Worm (Caenorhabditis elegans) whole organism, L4 larva: Measurements from ENCODE around the gene mboa-3.

Experiments
- D1046.2 ChIP-seq: fragments of 200-800 bp; sonication (Bioruptor generic); IDR thresholded peaks from 2 replicates; pipeline ENCODE4 v1.3.6; 2022; ENCODE audit warnings: missing genetic modification characterization, missing compliant biosample characterization
- F10B5.3 ChIP-seq: sonication (generic microtip); optimal IDR thresholded peaks from 2 replicates; lab custom pipeline; 2016; ENCODE audit warnings: mild to moderate bottlenecking, missing genetic modification characterization, missing compliant biosample characterization
- F26F4.8 ChIP-seq: fragments of 200-800 bp; sonication (Bioruptor generic); conservative IDR thresholded peaks from 2 replicates; pipeline ENCODE4 v1.3.6; 2022; ENCODE audit warnings: missing genetic modification characterization, missing compliant biosample characterization
- F44E2.7 ChIP-seq: fragments of 200-800 bp; sonication (Bioruptor generic); IDR thresholded peaks from 2 replicates; pipeline ENCODE4 v2.1.2; 2022; ENCODE audit warnings: missing genetic modification characterization, missing compliant biosample characterization
- F49E8.2 ChIP-seq: sonication (generic microtip); optimal IDR thresholded peaks from 2 replicates; lab custom pipeline; 2016; ENCODE audit warnings: missing compliant biosample characterization, mild to moderate bottlenecking, missing genetic modification characterization, borderline replicate concordance
- T20F7.1 ChIP-seq: fragments of 200-800 bp; sonication (Bioruptor generic); optimal IDR thresholded peaks from 2 replicates; lab custom pipeline; 2018; ENCODE audit warnings: mild to moderate bottlenecking, missing genetic modification characterization, missing compliant biosample characterization
- T26A8.4 ChIP-seq: fragments of 200-800 bp; sonication (Bioruptor generic); IDR thresholded peaks from 2 replicates; pipeline ENCODE4 v1.3.6; 2022; ENCODE audit warnings: missing genetic modification characterization, missing compliant biosample characterization
- Y105C5A.15 ChIP-seq: fragments of 200-800 bp; sonication (Bioruptor generic); IDR thresholded peaks from 2 replicates; pipeline ENCODE4 v1.3.6; 2022; ENCODE audit warnings: missing genetic modification characterization, missing compliant biosample characterization
- Y5F2A.4 ChIP-seq: fragments of 200-800 bp; sonication (Bioruptor generic); optimal IDR thresholded peaks from 2 replicates; lab custom pipeline; 2018; ENCODE audit warnings: mild to moderate bottlenecking, missing genetic modification characterization, missing compliant biosample characterization
- ZK546.5 ChIP-seq, 2 experiments: sonication (generic microtip); optimal IDR thresholded peaks; 2 replicates each; lab custom pipeline; 2017; ENCODE audit warnings: missing biosample characterization in 2 of 2, missing genetic modification characterization in 2 of 2
- aha-1 ChIP-seq: fragments of 150-350 bp; peaks from one replicate; lab custom pipeline; 2014; ENCODE audit warnings: missing biosample characterization, missing genetic modification characterization
- attf-4 ChIP-seq: sonication (generic microtip); optimal IDR thresholded peaks from 3 replicates; lab custom pipeline; 2017; ENCODE audit warnings: missing biosample characterization, missing genetic modification characterization
- ceh-82 ChIP-seq: sonication (generic microtip); optimal IDR thresholded peaks from 2 replicates; lab custom pipeline; 2017; ENCODE audit warnings: missing biosample characterization, missing genetic modification characterization
- ces-1 ChIP-seq: fragments of 150-350 bp; sonication (generic microtip); optimal IDR thresholded peaks from 4 replicates; lab custom pipeline; 2014; ENCODE audit warnings: missing biosample characterization, missing genetic modification reagents, missing genetic modification characterization
- daf-16 ChIP-seq, 3 experiments: sonication (generic microtip); optimal IDR thresholded peaks; 2 replicates each; lab custom pipeline; 2016 to 2017; ENCODE audit warnings: missing genetic modification characterization in 3 of 3, missing genetic modification reagents in 3 of 3, mild to moderate bottlenecking in 2 of 3, missing compliant biosample characterization in 2 of 3, missing biosample characterization in 1 of 3, moderate library complexity in 1 of 3
- dmd-6 ChIP-seq: fragments of 200-800 bp; sonication (Bioruptor generic); IDR thresholded peaks from 2 replicates; pipeline ENCODE4 v1.3.6; 2022; ENCODE audit warnings: missing genetic modification reagents, missing genetic modification characterization, missing compliant biosample characterization
- dmd-8 ChIP-seq: fragments of 200-800 bp; sonication (Bioruptor generic); IDR thresholded peaks from 2 replicates; pipeline ENCODE4 v1.3.6; 2022; ENCODE audit warnings: missing genetic modification characterization, missing compliant biosample characterization
- duxl-1 ChIP-seq: sonication (generic microtip); optimal IDR thresholded peaks from 2 replicates; lab custom pipeline; 2016; ENCODE audit warnings: mild to moderate bottlenecking, missing genetic modification characterization, moderate library complexity, missing compliant biosample characterization; ENCODE audit not compliant: poor library complexity
- dve-1 ChIP-seq: sonication (generic microtip); optimal IDR thresholded peaks from 2 replicates; lab custom pipeline; 2017; ENCODE audit warnings: antibody characterized with exemption, mild to moderate bottlenecking, missing genetic modification characterization, missing compliant biosample characterization; ENCODE audit not compliant: insufficient read depth
- egl-27 ChIP-seq: sonication (generic microtip); optimal IDR thresholded peaks from 3 replicates; lab custom pipeline; 2017; ENCODE audit warnings: missing biosample characterization, missing genetic modification reagents, missing genetic modification characterization
- fkh-10 ChIP-seq: fragments of 150-350 bp; optimal IDR thresholded peaks from 2 replicates; lab custom pipeline; 2014; ENCODE audit warnings: missing biosample characterization, missing genetic modification reagents, missing genetic modification characterization
- fos-1 ChIP-seq: fragments of 150-350 bp; optimal IDR thresholded peaks from 2 replicates; lab custom pipeline; 2014; ENCODE audit warnings: missing biosample characterization, missing genetic modification characterization
- hlh-11 ChIP-seq: fragments of 200-800 bp; sonication (Bioruptor generic); optimal IDR thresholded peaks from 2 replicates; lab custom pipeline; 2018; ENCODE audit warnings: mild to moderate bottlenecking, missing genetic modification characterization, missing compliant biosample characterization
- hlh-30 ChIP-seq: sonication (generic microtip); optimal IDR thresholded peaks from 2 replicates; lab custom pipeline; 2017; ENCODE audit warnings: antibody characterized with exemption, mild to moderate bottlenecking, missing genetic modification characterization, missing compliant biosample characterization; ENCODE audit not compliant: insufficient read depth
- lim-7 ChIP-seq: fragments of 200-800 bp; sonication (Bioruptor generic); IDR thresholded peaks from 2 replicates; pipeline ENCODE4 v1.3.6; 2022; ENCODE audit warnings: missing genetic modification characterization, missing compliant biosample characterization
- lin-1 ChIP-seq: fragments of 200-800 bp; sonication (Bioruptor generic); IDR thresholded peaks from 2 replicates; pipeline ENCODE4 v1.3.6; 2022; ENCODE audit warnings: missing genetic modification reagents, missing genetic modification characterization, missing compliant biosample characterization
- lin-15B ChIP-seq: fragments of 150-350 bp; sonication (generic microtip); optimal IDR thresholded peaks from 3 replicates; lab custom pipeline; 2014; ENCODE audit warnings: missing biosample characterization, missing genetic modification characterization
- lsy-2 ChIP-seq, 2 experiments: fragments of 150-350 bp in 1 of 2; sonication (generic microtip) in 1 of 2; optimal IDR thresholded peaks; 2 replicates each; lab custom pipeline; 2014 to 2017; ENCODE audit warnings: missing biosample characterization in 2 of 2, missing genetic modification characterization in 2 of 2
- madf-5 ChIP-seq, 2 experiments: fragments of 200-800 bp; sonication (Bioruptor generic); IDR thresholded peaks; 2 replicates each; pipeline ENCODE4 v1.3.6; 2022; ENCODE audit warnings: missing compliant biosample characterization in 2 of 2, missing genetic modification characterization in 2 of 2
- mdl-1 ChIP-seq, 2 experiments: fragments of 150-350 bp in 1 of 2; sonication (generic microtip) in 1 of 2; optimal IDR thresholded peaks; 2 replicates each; lab custom pipeline; 2014 to 2017; ENCODE audit warnings: missing biosample characterization in 2 of 2, missing genetic modification characterization in 2 of 2
- mxl-2 ChIP-seq: fragments of 200-800 bp; sonication (Bioruptor generic); conservative IDR thresholded peaks from 2 replicates; pipeline ENCODE4 v1.3.6; 2022; ENCODE audit warnings: missing genetic modification reagents, missing genetic modification characterization, missing compliant biosample characterization
- mxl-3 ChIP-seq: fragments of 200-800 bp; sonication (Bioruptor generic); optimal IDR thresholded peaks from 2 replicates; lab custom pipeline; 2018; ENCODE audit warnings: mild to moderate bottlenecking, missing genetic modification characterization, missing compliant biosample characterization
- nhr-237 ChIP-seq: sonication (generic microtip); optimal IDR thresholded peaks from 2 replicates; lab custom pipeline; 2017; ENCODE audit warnings: missing biosample characterization, missing genetic modification characterization
- nhr-25 ChIP-seq: sonication (generic microtip); optimal IDR thresholded peaks from 2 replicates; lab custom pipeline; 2017; ENCODE audit warnings: missing genetic modification characterization, mild to moderate bottlenecking, missing compliant biosample characterization, antibody characterized with exemption, moderate library complexity, borderline replicate concordance; ENCODE audit not compliant: insufficient read depth
- nhr-28 ChIP-seq: fragments of 150-350 bp; optimal IDR thresholded peaks from 2 replicates; lab custom pipeline; 2014; ENCODE audit warnings: missing biosample characterization, missing genetic modification characterization
- nhr-41 ChIP-seq: fragments of 200-800 bp; sonication (Bioruptor generic); IDR thresholded peaks from 2 replicates; pipeline ENCODE4 v1.3.6; 2022; ENCODE audit warnings: missing genetic modification reagents, missing genetic modification characterization, missing compliant biosample characterization
- nhr-6 ChIP-seq: fragments of 150-350 bp; optimal IDR thresholded peaks from 2 replicates; lab custom pipeline; 2014; ENCODE audit warnings: missing biosample characterization, missing genetic modification characterization
- pqm-1 ChIP-seq: sonication (generic microtip); optimal IDR thresholded peaks from 2 replicates; lab custom pipeline; 2017; ENCODE audit warnings: missing biosample characterization, missing genetic modification characterization
- saeg-2 ChIP-seq: fragments of 200-800 bp; sonication (Bioruptor generic); IDR thresholded peaks from 2 replicates; pipeline ENCODE4 v1.3.6; 2022; ENCODE audit warnings: missing genetic modification reagents, missing genetic modification characterization, missing compliant biosample characterization
- sdz-12 ChIP-seq: fragments of 200-800 bp; sonication (Bioruptor generic); optimal IDR thresholded peaks from 2 replicates; lab custom pipeline; 2018; ENCODE audit warnings: mild to moderate bottlenecking, missing genetic modification characterization, missing compliant biosample characterization
- spr-1 ChIP-seq: sonication (generic microtip); optimal IDR thresholded peaks from 2 replicates; lab custom pipeline; 2016; ENCODE audit warnings: mild to moderate bottlenecking, missing genetic modification characterization, missing compliant biosample characterization
- unc-39 ChIP-seq: sonication (generic microtip); optimal IDR thresholded peaks from 2 replicates; lab custom pipeline; 2017; ENCODE audit warnings: missing biosample characterization, missing genetic modification characterization
- unc-62 ChIP-seq, 3 experiments: fragments of 150-350 bp in 1 of 3; sonication (generic microtip); optimal IDR thresholded peaks in 2 of 3; peaks in 1 of 3; 1 replicate in 1 of 3; 2 replicates in 2 of 3; lab custom pipeline; 2014 to 2017; ENCODE audit warnings: missing biosample characterization in 3 of 3, missing genetic modification characterization in 3 of 3, missing genetic modification reagents in 3 of 3, missing genotype in 1 of 3
- zag-1 ChIP-seq: fragments of 150-350 bp; optimal IDR thresholded peaks from 2 replicates; lab custom pipeline; 2014; ENCODE audit warnings: missing biosample characterization, missing genetic modification characterization
- zfp-2 ChIP-seq: sonication (generic microtip); optimal IDR thresholded peaks from 2 replicates; lab custom pipeline; 2016; ENCODE audit warnings: mild to moderate bottlenecking, missing genetic modification characterization, missing compliant biosample characterization
- zfp-3 ChIP-seq: fragments of 200-800 bp; sonication (Bioruptor generic); conservative IDR thresholded peaks from 2 replicates; pipeline ENCODE4 v1.3.6; 2022; ENCODE audit warnings: missing genetic modification reagents, missing genetic modification characterization, missing compliant biosample characterization
- zip-11 ChIP-seq: fragments of 200-800 bp; sonication (Bioruptor generic); IDR thresholded peaks from 2 replicates; pipeline ENCODE4 v1.3.6; 2022; ENCODE audit warnings: missing genetic modification characterization, missing compliant biosample characterization
- zip-2 ChIP-seq: fragments of 150-350 bp; optimal IDR thresholded peaks from 2 replicates; lab custom pipeline; 2014; ENCODE audit warnings: missing biosample characterization, missing genetic modification characterization
- ztf-7 ChIP-seq: fragments of 150-350 bp; optimal IDR thresholded peaks from 2 replicates; lab custom pipeline; 2014; ENCODE audit warnings: missing biosample characterization, missing genetic modification characterization

mboa-3 gene

DNA sequence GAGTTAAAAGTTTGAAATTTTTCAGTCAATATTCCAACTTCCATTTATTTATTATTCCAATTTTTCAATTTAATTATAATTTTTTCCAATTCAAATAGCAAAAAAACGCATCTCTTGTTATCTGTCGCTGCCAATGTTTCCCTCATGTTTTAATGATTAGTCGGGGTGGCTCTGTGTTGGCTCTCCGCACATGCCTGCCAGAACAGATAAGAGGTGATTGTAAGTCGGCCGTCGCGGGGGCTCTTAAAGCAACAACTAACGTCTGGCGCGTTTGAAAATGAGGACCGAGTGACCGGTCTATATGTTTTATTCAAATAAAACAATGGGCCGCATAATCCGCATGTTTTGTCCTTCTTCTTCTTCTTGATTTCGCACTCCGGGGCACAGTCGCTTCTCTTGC lies 46.3 kb downstream of the mboa-3 start:
- TF ChIP-seq ZK546.5 (tag; optimal IDR thresholded peaks at IDR 0.05; lab: Kevin White, UChicago) (no peak), mdl-1 (tag; optimal IDR thresholded peaks at IDR 0.05; lab: Kevin White, UChicago) (no peak), madf-5 (GFP tag; IDR thresholded peaks at IDR 0.05; lab: Robert Waterston, UW) (no peak), pqm-1 (tag; lab: Kevin White, UChicago) (peak; percentile 83), nhr-28 (tag; lab: Kevin White, UChicago) (peak; percentile 26), sdz-12 (no peak), daf-16 (GFP tag; optimal IDR thresholded peaks at IDR 0.05; lab: Kevin White, UChicago) (no peak), daf-16 (tag; optimal IDR thresholded peaks at IDR 0.05; lab: Kevin White, UChicago) (peak; percentile 67), mxl-3 (GFP tag; lab: Kevin White, UChicago) (peak; percentile 68), hlh-11 (tag; lab: Kevin White, UChicago) (peak; percentile 57), spr-1 (tag; lab: Kevin White, UChicago) (no peak), dmd-6 (GFP tag; lab: Robert Waterston, UW) (peak; percentile 42; the same call in 1 of the 2 replicates), dve-1 (peak; percentile 40)

ce11 chrX:5475164-5475576 lies 47.4 kb downstream of the mboa-3 start:
- TF ChIP-seq dmd-8 (GFP tag; lab: Robert Waterston, UW) (no peak), T20F7.1 (GFP tag; lab: Kevin White, UChicago) (no peak), unc-39 (tag; lab: Kevin White, UChicago) (no peak), fos-1 (no peak), nhr-41 (GFP tag; lab: Robert Waterston, UW) (peak; percentile 95), lin-15B (tag; lab: Kevin White, UChicago) (no peak), ceh-82 (no peak), F49E8.2 (tag; lab: Kevin White, UChicago) (no peak), F26F4.8 (GFP tag; lab: Robert Waterston, UW) (no peak), aha-1 (tag; lab: Kevin White, UChicago) (peak; percentile 91), mxl-2 (GFP tag; lab: Robert Waterston, UW) (no peak), zfp-3 (GFP tag; lab: Robert Waterston, UW) (no peak), ZK546.5 (tag; optimal IDR thresholded peaks at IDR 0.05; lab: Kevin White, UChicago) (no peak), F44E2.7 (no peak), nhr-25 (tag; lab: Kevin White, UChicago) (peak; percentile 95), zip-11 (no peak), ces-1 (no peak), mdl-1 (tag; optimal IDR thresholded peaks at IDR 0.05; lab: Kevin White, UChicago) (peak; percentile 16 to 67), lin-1 (GFP tag; lab: Robert Waterston, UW) (0 out of 2 replicates have a peak, but pooled peaks have one; percentile 60), D1046.2 (no peak), zip-2 (tag; lab: Kevin White, UChicago) (no peak), zfp-2 (no peak), nhr-6 (tag; lab: Kevin White, UChicago) (peak; percentile 66), duxl-1 (tag; lab: Kevin White, UChicago) (peak; percentile 3), nhr-28 (tag; lab: Kevin White, UChicago) (peak; percentile 91), T26A8.4 (GFP tag; lab: Robert Waterston, UW) (0 out of 2 replicates have a peak, but pooled peaks have one; percentile 29), zag-1 (tag; lab: Kevin White, UChicago) (no peak), egl-27 (tag; lab: Kevin White, UChicago) (no peak), unc-62 (GFP tag; optimal IDR thresholded peaks at IDR 0.05 in 1 of 2; lab: Kevin White, UChicago) (peak in 1 of 2 experiments; percentile 99), unc-62 (tag; optimal IDR thresholded peaks at IDR 0.05; lab: Kevin White, UChicago) (no peak), lim-7 (GFP tag; lab: Robert Waterston, UW) (no peak), F10B5.3 (tag; lab: Kevin White, UChicago) (no peak), hlh-11 (tag; lab: Kevin White, UChicago) (peak; percentile 90), Y105C5A.15 (no peak), saeg-2 (GFP tag; lab: Robert Waterston, UW) (no peak), ztf-7 (tag; lab: Kevin White, UChicago) (no peak), hlh-30 (peak; percentile 91), fkh-10 (GFP tag; lab: Kevin White, UChicago) (no peak), Y5F2A.4 (no peak), nhr-237 (tag; lab: Kevin White, UChicago) (no peak), attf-4 (tag; lab: Kevin White, UChicago) (peak; percentile 36), lsy-2 (tag; optimal IDR thresholded peaks at IDR 0.05; lab: Kevin White, UChicago) (peak; percentile 34 to 44)
